Worm (Caenorhabditis elegans) whole organism, early embryonic: Measurements from ENCODE around the gene nhr-51.

ENCODE experiments used
- ama-1 ChIP-seq: fragments of 150-350 bp; optimal IDR thresholded peaks from 2 replicates; lab custom pipeline; 2014
- sea-1 ChIP-seq: fragments of 200-800 bp; sonication (Bioruptor generic); conservative IDR thresholded peaks from 2 replicates; pipeline ENCODE4 v1.3.6; 2022; ENCODE audit warnings: missing genetic modification characterization, missing compliant biosample characterization

DNA sequence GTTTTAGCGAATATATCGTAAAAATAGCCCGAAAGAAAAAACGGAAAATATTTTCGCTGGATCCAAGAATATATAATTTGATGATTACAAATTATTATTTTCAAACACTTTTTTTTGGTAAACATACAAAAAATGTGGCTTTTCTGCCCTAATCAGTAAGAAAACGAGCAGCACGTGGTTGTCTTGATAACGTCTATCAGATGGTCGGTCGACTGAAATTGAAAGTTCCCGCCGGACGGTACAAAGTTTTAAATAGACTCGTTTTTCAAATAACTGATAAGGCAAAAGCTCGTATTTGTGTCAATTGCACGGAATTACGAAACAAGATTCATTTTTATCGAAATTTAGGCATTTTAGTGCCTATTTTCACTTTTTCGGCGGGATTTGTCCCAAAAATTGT lies 7.1 kb upstream of the nhr-51 start:
- no peak for TF ChIP-seq ama-1 (lab: Kevin White, UChicago)
- TF ChIP-seq sea-1 (GFP tag; lab: Robert Waterston, UW): no peak
